Worm (Caenorhabditis elegans): Measurements from ENCODE around the gene gyf-1.

DNA sequence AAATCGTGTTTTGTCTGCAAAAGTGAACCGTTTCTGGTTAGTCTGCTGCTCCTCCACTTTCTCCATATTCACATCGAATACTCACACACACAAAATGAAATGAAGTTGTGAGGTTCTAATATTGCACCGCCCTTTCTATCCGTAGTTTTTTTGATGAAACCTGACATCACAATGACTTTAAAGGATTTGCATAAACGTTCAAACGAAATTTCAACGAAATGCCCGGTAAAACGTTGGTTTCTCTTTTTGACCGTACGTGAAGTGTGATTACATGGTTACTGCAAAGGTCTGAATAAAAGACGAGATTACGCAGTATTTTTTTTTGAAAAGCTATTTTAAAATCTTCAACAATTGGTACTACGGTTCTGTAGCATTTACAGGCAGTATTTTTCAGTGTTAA lies 29.8 kb upstream of the gyf-1 start, which contains the start of gene T19D12.9:
- TF ChIP-seq K02D7.2 (tag; optimal IDR thresholded peaks at IDR 0.05) (no peak), dve-1 (tag; optimal IDR thresholded peaks at IDR 0.05) (no peak), npax-4 (tag; optimal IDR thresholded peaks at IDR 0.05) (no peak), lim-6 (tag; optimal IDR thresholded peaks at IDR 0.05) (no peak), pqm-1 (tag; optimal IDR thresholded peaks at IDR 0.05) (no peak), nhr-11 (tag; optimal IDR thresholded peaks at IDR 0.05) (no peak), ahr-1 (tag; optimal IDR thresholded peaks at IDR 0.05) (no peak), ceh-18 (tag; optimal IDR thresholded peaks at IDR 0.05) (no peak), hlh-30 (tag; optimal IDR thresholded peaks at IDR 0.05; ENCODE audit: insufficient read depth) (no peak)

Data from whole organism, late embryonic.